Worm (Caenorhabditis elegans): ENCODE measurements around the gene sti-1.

Gene sti-1

ce11 chrV:778339-778738 lies 5.0 kb downstream of the sti-1 start, which contains the start of gene srbc-59:
Gene srbc-59, plus strand, starts transcription at chrV:778639.
- TF ChIP-seq ceh-62 (tag; optimal IDR thresholded peaks at IDR 0.05): no peak
- no peak for TF ChIP-seq Y5F2A.4 (GFP tag; optimal IDR thresholded peaks at IDR 0.05)
- no peak for TF ChIP-seq gei-8 (GFP tag; optimal IDR thresholded peaks at IDR 0.05)
- TF ChIP-seq dmd-6 (GFP tag; IDR thresholded peaks at IDR 0.05): no peak
- no peak for TF ChIP-seq daf-12 (tag; optimal IDR thresholded peaks at IDR 0.05)
- TF ChIP-seq Y48G9A.11 (GFP tag; IDR thresholded peaks at IDR 0.05): no peak
- TF ChIP-seq rbr-2 (tag; optimal IDR thresholded peaks at IDR 0.05): no peak
- no peak for TF ChIP-seq Y105C5A.15 (GFP tag; IDR thresholded peaks at IDR 0.05)
- no peak for TF ChIP-seq pha-4 (GFP tag; IDR thresholded peaks at IDR 0.05)
- no peak for TF ChIP-seq pha-4 (tag; optimal IDR thresholded peaks at IDR 0.05)
- no peak for TF ChIP-seq ceh-32 (tag; optimal IDR thresholded peaks at IDR 0.05; ENCODE audit: poor library complexity)
- no peak for TF ChIP-seq saeg-2 (GFP tag; IDR thresholded peaks at IDR 0.05)
- no peak for TF ChIP-seq php-3 (GFP tag; IDR thresholded peaks at IDR 0.05)
- no peak for TF ChIP-seq F10B5.3 (tag; optimal IDR thresholded peaks at IDR 0.05)
- no peak for TF ChIP-seq pqm-1 (tag; optimal IDR thresholded peaks at IDR 0.05)
- TF ChIP-seq aly-2 (tag; optimal IDR thresholded peaks at IDR 0.05): no peak
- TF ChIP-seq zip-11 (GFP tag; IDR thresholded peaks at IDR 0.05): no peak
- TF ChIP-seq nhr-77 (tag; optimal IDR thresholded peaks at IDR 0.05): no peak
- TF ChIP-seq egl-27 (tag; optimal IDR thresholded peaks at IDR 0.05): no peak
- TF ChIP-seq unc-39 (tag; optimal IDR thresholded peaks at IDR 0.05): no peak

ce11 chrV:779999-780398 lies 6.7 kb downstream of the sti-1 start, which contains the start of gene srbc-60:
Gene srbc-60, plus strand, starts transcription at chrV:780299.
- TF ChIP-seq F26F4.8 (GFP tag; conservative IDR thresholded peaks at IDR 0.05) (no peak), tra-1 (GFP tag; IDR thresholded peaks at IDR 0.05) (no peak)

- TF ChIP-seq snpc-4 (tag; optimal IDR thresholded peaks at IDR 0.05): no peak
- no peak for TF ChIP-seq nhr-48 (tag; optimal IDR thresholded peaks at IDR 0.05)
- TF ChIP-seq nhr-6 (tag; optimal IDR thresholded peaks at IDR 0.05): no peak
- TF ChIP-seq zip-11 (GFP tag; IDR thresholded peaks at IDR 0.05): no peak
- no peak for TF ChIP-seq ceh-62 (tag; optimal IDR thresholded peaks at IDR 0.05)
Measured at ce11 chrV:782432-782831, 9.1 kb downstream of the sti-1 start, which contains the start of gene srab-16. Gene srab-16, plus strand, starts transcription at chrV:782732.

ce11 chrV:794092-794491 lies 20.8 kb downstream of the sti-1 start:
- TF ChIP-seq ctbp-1 (GFP tag; IDR thresholded peaks at IDR 0.05) (no peak), egl-27 (tag; optimal IDR thresholded peaks at IDR 0.05) (no peak), aha-1 (tag) (peak; percentile 81), saeg-2 (GFP tag; IDR thresholded peaks at IDR 0.05) (no peak), cey-2 (tag; optimal IDR thresholded peaks at IDR 0.05; ENCODE audit: borderline replicate concordance, insufficient read depth) (no peak), nhr-76 (tag; optimal IDR thresholded peaks at IDR 0.05) (no peak), daf-12 (tag; optimal IDR thresholded peaks at IDR 0.05) (no peak)

- TF ChIP-seq ceh-28 (tag; optimal IDR thresholded peaks at IDR 0.05): no peak
Measured at ce11 chrV:797241-797640, 23.9 kb downstream of the sti-1 start.

ce11 chrV:800271-800670 lies 27.0 kb downstream of the sti-1 start:
- TF ChIP-seq lin-1 (GFP tag; IDR thresholded peaks at IDR 0.05): no peak
- TF ChIP-seq R02D3.7 (tag; optimal IDR thresholded peaks at IDR 0.05): no peak
- TF ChIP-seq lsy-2 (tag; optimal IDR thresholded peaks at IDR 0.05): no peak
- TF ChIP-seq hif-1 (tag; optimal IDR thresholded peaks at IDR 0.05): no peak
- TF ChIP-seq spr-1 (tag; optimal IDR thresholded peaks at IDR 0.05): no peak
- TF ChIP-seq ceh-32 (tag; optimal IDR thresholded peaks at IDR 0.05; ENCODE audit: poor library complexity): no peak
- TF ChIP-seq T20F7.1 (GFP tag; optimal IDR thresholded peaks at IDR 0.05): no peak
- no peak for TF ChIP-seq nhr-237 (tag; optimal IDR thresholded peaks at IDR 0.05)
- no peak for TF ChIP-seq ZK337.2 (GFP tag; IDR thresholded peaks at IDR 0.05)
- TF ChIP-seq Y5F2A.4 (GFP tag; optimal IDR thresholded peaks at IDR 0.05): no peak
- no peak for TF ChIP-seq dve-1 (tag; optimal IDR thresholded peaks at IDR 0.05; ENCODE audit: insufficient read depth)
- no peak for TF ChIP-seq madf-5 (GFP tag; IDR thresholded peaks at IDR 0.05)
- TF ChIP-seq ZK546.5 (tag; optimal IDR thresholded peaks at IDR 0.05): no peak
- no peak for TF ChIP-seq zfp-2 (tag; optimal IDR thresholded peaks at IDR 0.05)
- no peak for TF ChIP-seq ama-1 (optimal IDR thresholded peaks at IDR 0.05)
- no peak for TF ChIP-seq dmd-9 (GFP tag; IDR thresholded peaks at IDR 0.05)
- no peak for TF ChIP-seq lir-3 (tag; optimal IDR thresholded peaks at IDR 0.05)
